Worm (Caenorhabditis elegans) whole organism, L3 larva: ENCODE results near the gene F20G2.6.

ENCODE experiments used
- R02D3.7 ChIP-seq: fragments of 150-350 bp; optimal IDR thresholded peaks from 2 replicates; lab custom pipeline; 2014; ENCODE audit warnings: missing biosample characterization, missing genetic modification characterization
- ZK546.5 ChIP-seq: sonication (generic microtip); optimal IDR thresholded peaks from 2 replicates; lab custom pipeline; 2017; ENCODE audit warnings: missing biosample characterization, missing genetic modification characterization
- ama-1 ChIP-seq: fragments of 150-350 bp; optimal IDR thresholded peaks from 2 replicates; lab custom pipeline; 2018
- ceh-16 ChIP-seq: sonication (generic microtip); optimal IDR thresholded peaks from 2 replicates; lab custom pipeline; 2017; ENCODE audit warnings: missing biosample characterization, missing genetic modification characterization
- ceh-28 ChIP-seq: fragments of 150-350 bp; optimal IDR thresholded peaks from 2 replicates; lab custom pipeline; 2014; ENCODE audit warnings: missing biosample characterization, missing genetic modification reagents, missing genetic modification characterization
- ceh-82 ChIP-seq: fragments of 150-350 bp; optimal IDR thresholded peaks from 2 replicates; lab custom pipeline; 2014; ENCODE audit warnings: missing biosample characterization, missing genetic modification characterization
- ceh-9 ChIP-seq: sonication (generic microtip); optimal IDR thresholded peaks from 2 replicates; lab custom pipeline; 2018; ENCODE audit warnings: missing biosample characterization, missing genetic modification characterization
- daf-12 ChIP-seq: fragments of 150-350 bp; optimal IDR thresholded peaks from 2 replicates; lab custom pipeline; 2014; ENCODE audit warnings: missing biosample characterization, missing genetic modification reagents, missing genetic modification characterization
- egl-5 ChIP-seq: fragments of 150-350 bp; optimal IDR thresholded peaks from 2 replicates; lab custom pipeline; 2017; ENCODE audit warnings: missing biosample characterization, missing genetic modification reagents, missing genetic modification characterization, inconsistent platforms
- elt-1 ChIP-seq: fragments of 150-350 bp; optimal IDR thresholded peaks from 2 replicates; lab custom pipeline; 2014; ENCODE audit warnings: missing biosample characterization, missing genetic modification characterization
- elt-2 ChIP-seq: sonication (generic microtip); optimal IDR thresholded peaks from 2 replicates; lab custom pipeline; 2016; ENCODE audit warnings: missing genetic modification reagents, mild to moderate bottlenecking, missing genetic modification characterization, missing compliant biosample characterization
- eor-1 ChIP-seq, 2 experiments: fragments of 150-350 bp; optimal IDR thresholded peaks; 2 replicates each; lab custom pipeline; 2014 to 2018; ENCODE audit warnings: missing biosample characterization in 2 of 2, missing genetic modification characterization in 2 of 2
- fkh-2 ChIP-seq: fragments of 150-350 bp; optimal IDR thresholded peaks from 2 replicates; lab custom pipeline; 2014; ENCODE audit warnings: missing biosample characterization, missing genetic modification reagents, missing genetic modification characterization
- hmg-11 ChIP-seq: sonication (generic microtip); optimal IDR thresholded peaks from 2 replicates; lab custom pipeline; 2016; ENCODE audit warnings: missing genetic modification characterization, missing compliant biosample characterization
- jun-1 ChIP-seq: fragments of 150-350 bp; optimal IDR thresholded peaks from 2 replicates; lab custom pipeline; 2014; ENCODE audit warnings: missing biosample characterization, missing genetic modification reagents, missing genetic modification characterization
- lin-15B ChIP-seq: fragments of 150-350 bp; optimal IDR thresholded peaks from 2 replicates; lab custom pipeline; 2014; ENCODE audit warnings: missing biosample characterization, missing genetic modification characterization
- lin-39 ChIP-seq: fragments of 150-350 bp; optimal IDR thresholded peaks from 2 replicates; lab custom pipeline; 2018; ENCODE audit warnings: missing biosample characterization, missing genetic modification reagents, missing genetic modification characterization
- lsy-12 ChIP-seq: sonication (generic microtip); optimal IDR thresholded peaks from 2 replicates; lab custom pipeline; 2016; ENCODE audit warnings: mild to moderate bottlenecking, missing genetic modification characterization, missing compliant biosample characterization
- mdl-1 ChIP-seq: fragments of 150-350 bp; optimal IDR thresholded peaks from 2 replicates; lab custom pipeline; 2014; ENCODE audit warnings: missing biosample characterization, missing genetic modification characterization
- mml-1 ChIP-seq: fragments of 150-350 bp; sonication (generic microtip); optimal IDR thresholded peaks from 3 replicates; lab custom pipeline; 2014; ENCODE audit warnings: missing biosample characterization, missing genetic modification characterization
- nfya-1 ChIP-seq: sonication (generic microtip); optimal IDR thresholded peaks from 2 replicates; lab custom pipeline; 2017; ENCODE audit warnings: missing genetic modification characterization, mild to moderate bottlenecking, missing compliant biosample characterization, antibody characterized with exemption, moderate library complexity; ENCODE audit not compliant: insufficient read depth
- nhr-23 ChIP-seq: fragments of 150-350 bp; optimal IDR thresholded peaks from 2 replicates; lab custom pipeline; 2014; ENCODE audit warnings: missing biosample characterization, missing genetic modification reagents, missing genetic modification characterization
- nhr-237 ChIP-seq: fragments of 150-350 bp; optimal IDR thresholded peaks from 2 replicates; lab custom pipeline; 2014; ENCODE audit warnings: missing biosample characterization, missing genetic modification characterization
- nhr-25 ChIP-seq: sonication (generic microtip); optimal IDR thresholded peaks from 2 replicates; lab custom pipeline; 2017; ENCODE audit warnings: missing biosample characterization, missing genetic modification characterization
- nhr-28 ChIP-seq: fragments of 150-350 bp; optimal IDR thresholded peaks from 2 replicates; lab custom pipeline; 2014; ENCODE audit warnings: missing biosample characterization, missing genetic modification characterization
- nhr-43 ChIP-seq: sonication (generic microtip); optimal IDR thresholded peaks from 2 replicates; lab custom pipeline; 2016; ENCODE audit warnings: mild to moderate bottlenecking, missing genetic modification characterization, missing compliant biosample characterization; ENCODE audit not compliant: poor library complexity, severe bottlenecking
- nhr-77 ChIP-seq: fragments of 150-350 bp; optimal IDR thresholded peaks from 2 replicates; lab custom pipeline; 2014; ENCODE audit warnings: missing biosample characterization, missing genetic modification characterization
- pha-4 ChIP-seq: fragments of 150-350 bp; optimal IDR thresholded peaks from 2 replicates; lab custom pipeline; 2014; ENCODE audit warnings: missing biosample characterization, missing genetic modification reagents, missing genetic modification characterization
- pqm-1 ChIP-seq: fragments of 150-350 bp; optimal IDR thresholded peaks from 2 replicates; lab custom pipeline; 2017; ENCODE audit warnings: missing biosample characterization, missing genetic modification characterization, inconsistent platforms
- sea-2 ChIP-seq: fragments of 150-350 bp; sonication (generic microtip); optimal IDR thresholded peaks from 4 replicates; lab custom pipeline; 2014; ENCODE audit warnings: missing biosample characterization, missing genetic modification reagents, missing genetic modification characterization
- skn-1 ChIP-seq: fragments of 150-350 bp; optimal IDR thresholded peaks from 2 replicates; lab custom pipeline; 2014; ENCODE audit warnings: missing biosample characterization, missing genetic modification characterization
- tbx-2 ChIP-seq: sonication (generic microtip); optimal IDR thresholded peaks from 2 replicates; lab custom pipeline; 2016; ENCODE audit warnings: mild to moderate bottlenecking, missing genetic modification characterization, missing compliant biosample characterization
- unc-39 ChIP-seq: sonication (generic microtip); optimal IDR thresholded peaks from 4 replicates; lab custom pipeline; 2017; ENCODE audit warnings: missing biosample characterization, missing genetic modification characterization
- zag-1 ChIP-seq: fragments of 150-350 bp; optimal IDR thresholded peaks from 2 replicates; lab custom pipeline; 2014; ENCODE audit warnings: missing biosample characterization, missing genetic modification characterization
- ztf-11 ChIP-seq: fragments of 150-350 bp; optimal IDR thresholded peaks from 2 replicates; lab custom pipeline; 2014; ENCODE audit warnings: missing biosample characterization, missing genetic modification characterization

The F20G2.6 gene

ce11 chrV:13790117-13790516 is 27.2 kb downstream of the F20G2.6 start:
- TF ChIP-seq ceh-16 (tag; lab: Kevin White, UChicago) (no peak), mml-1 (tag; lab: Kevin White, UChicago) (no peak), ZK546.5 (tag; lab: Kevin White, UChicago) (no peak), lin-39 (tag; lab: Kevin White, UChicago) (no peak), lin-15B (tag; lab: Kevin White, UChicago) (no peak), daf-12 (tag; lab: Kevin White, UChicago) (no peak), tbx-2 (tag; lab: Kevin White, UChicago) (no peak), nhr-237 (tag; lab: Kevin White, UChicago) (no peak), ztf-11 (tag; lab: Kevin White, UChicago) (no peak), egl-5 (tag; lab: Kevin White, UChicago) (no peak), fkh-2 (tag; lab: Kevin White, UChicago) (no peak)

- TF ChIP-seq ceh-16 (tag; lab: Kevin White, UChicago) (no peak), ceh-82 (tag; lab: Kevin White, UChicago) (no peak), nhr-43 (tag; lab: Kevin White, UChicago) (peak; percentile 20), nhr-23 (tag; lab: Kevin White, UChicago) (peak; percentile 84), nhr-25 (tag; lab: Kevin White, UChicago) (peak; percentile 79), egl-5 (tag; lab: Kevin White, UChicago) (peak; percentile 73)
Measured at ce11 chrV:13790557-13790956, 27.7 kb downstream of the F20G2.6 start.

ce11 chrV:13794046-13794445 is 31.2 kb downstream of the F20G2.6 start:
- TF ChIP-seq ama-1 (lab: Kevin White, UChicago) (peak; percentile 36), lsy-12 (tag; lab: Kevin White, UChicago) (no peak)

ce11 chrV:13796246-13796776 is 33.4 kb downstream of the F20G2.6 start, which contains the start of gene twk-32:
TSS of gene twk-32 (plus strand) at chrV:13796641.
- no peak for TF ChIP-seq hmg-11 (tag; lab: Kevin White, UChicago)
- no peak for TF ChIP-seq sea-2 (GFP tag; lab: Kevin White, UChicago)
- TF ChIP-seq ceh-28 (tag; lab: Kevin White, UChicago), result no peak
- TF ChIP-seq skn-1 (tag; lab: Kevin White, UChicago), result no peak
- no peak for TF ChIP-seq nfya-1 (tag; lab: Kevin White, UChicago)
- TF ChIP-seq zag-1, result no peak
- TF ChIP-seq nhr-25 (tag; lab: Kevin White, UChicago), result no peak
- TF ChIP-seq lsy-12 (tag; lab: Kevin White, UChicago), result no peak
- TF ChIP-seq pha-4, result peak; percentile 34
- TF ChIP-seq R02D3.7 (tag; lab: Kevin White, UChicago), result no peak
- no peak for TF ChIP-seq ztf-11 (tag; lab: Kevin White, UChicago)
- TF ChIP-seq elt-2 (tag; lab: Kevin White, UChicago), result no peak
- TF ChIP-seq mml-1 (tag; lab: Kevin White, UChicago), result peak; percentile 22
- no peak for TF ChIP-seq ceh-9
- TF ChIP-seq jun-1 (tag; lab: Kevin White, UChicago), result no peak
- no peak for TF ChIP-seq ceh-16 (tag; lab: Kevin White, UChicago)
- TF ChIP-seq ZK546.5 (tag; lab: Kevin White, UChicago), result no peak
- TF ChIP-seq ama-1 (lab: Kevin White, UChicago), result peak; percentile 73
- no peak for TF ChIP-seq eor-1 (tag; optimal IDR thresholded peaks at IDR 0.05; lab: Kevin White, UChicago)
- TF ChIP-seq ceh-82 (tag; lab: Kevin White, UChicago), result no peak
- TF ChIP-seq mdl-1 (tag; lab: Kevin White, UChicago), result no peak
- no peak for TF ChIP-seq elt-1 (tag; lab: Kevin White, UChicago)
- no peak for TF ChIP-seq unc-39 (tag; lab: Kevin White, UChicago)

- no peak for TF ChIP-seq elt-2 (tag; lab: Kevin White, UChicago)
- TF ChIP-seq hmg-11 (tag; lab: Kevin White, UChicago), result no peak
- TF ChIP-seq nhr-28, result no peak
- TF ChIP-seq lsy-12 (tag; lab: Kevin White, UChicago), result no peak
- TF ChIP-seq lin-15B (tag; lab: Kevin White, UChicago), result no peak
- no peak for TF ChIP-seq ceh-16 (tag; lab: Kevin White, UChicago)
- TF ChIP-seq ztf-11 (tag; lab: Kevin White, UChicago), result no peak
- no peak for TF ChIP-seq sea-2 (GFP tag; lab: Kevin White, UChicago)
- TF ChIP-seq nhr-23 (tag; lab: Kevin White, UChicago), result no peak
- TF ChIP-seq ceh-82 (tag; lab: Kevin White, UChicago), result no peak
- TF ChIP-seq ama-1 (lab: Kevin White, UChicago), result no peak
- no peak for TF ChIP-seq R02D3.7 (tag; lab: Kevin White, UChicago)
- TF ChIP-seq nhr-77 (tag; lab: Kevin White, UChicago), result no peak
- no peak for TF ChIP-seq jun-1 (tag; lab: Kevin White, UChicago)
- no peak for TF ChIP-seq pqm-1
Measured at ce11 chrV:13799190-13799589, 36.3 kb downstream of the F20G2.6 start.
